Fruit fly (Drosophila melanogaster): ENCODE data around the gene CG5326.
A peak's percentile ranks its signal among the peaks of the same experiment; 100 is the strongest.

Gene CG5326

dm6 chr3R:22522042-22522441 lies 17.7 kb downstream of the CG5326 start:
- TF ChIP-seq CG11617 (GFP tag; optimal IDR thresholded peaks at IDR 0.05) (no peak), kay (GFP tag; ENCODE audit: borderline replicate concordance) (no peak), tj (GFP tag; optimal IDR thresholded peaks at IDR 0.05) (no peak), Crg-1 (GFP tag; optimal IDR thresholded peaks at IDR 0.05) (no peak), ovo (GFP tag; optimal IDR thresholded peaks at IDR 0.05) (no peak), cic (GFP tag; optimal IDR thresholded peaks at IDR 0.05) (no peak), cnc (optimal IDR thresholded peaks at IDR 0.05) (no peak), CG1620 (GFP tag; optimal IDR thresholded peaks at IDR 0.05) (no peak), toe (GFP tag; optimal IDR thresholded peaks at IDR 0.05) (no peak), CG7045 (GFP tag; optimal IDR thresholded peaks at IDR 0.05) (no peak), Clk (GFP tag; optimal IDR thresholded peaks at IDR 0.05) (no peak), CG12768 (GFP tag; optimal IDR thresholded peaks at IDR 0.05) (no peak), bab1 (GFP tag; optimal IDR thresholded peaks at IDR 0.05) (no peak), CG33017 (tag; optimal IDR thresholded peaks at IDR 0.05) (no peak), Mnt (GFP tag; optimal IDR thresholded peaks at IDR 0.05) (no peak), CG14711 (tag; optimal IDR thresholded peaks at IDR 0.05) (no peak), Hr96 (GFP tag; optimal IDR thresholded peaks at IDR 0.05) (no peak), pad (GFP tag; optimal IDR thresholded peaks at IDR 0.05) (no peak), CG5204 (GFP tag; optimal IDR thresholded peaks at IDR 0.05) (no peak), CG7101 (tag; optimal IDR thresholded peaks at IDR 0.05) (no peak)

dm6 chr3R:22520481-22520880 lies 19.2 kb downstream of the CG5326 start:
- TF ChIP-seq CG7045 (GFP tag; optimal IDR thresholded peaks at IDR 0.05), result no peak
- no peak for TF ChIP-seq tj (GFP tag; optimal IDR thresholded peaks at IDR 0.05)
- no peak for TF ChIP-seq kay (GFP tag; ENCODE audit: borderline replicate concordance)
- no peak for TF ChIP-seq Mnt (GFP tag; optimal IDR thresholded peaks at IDR 0.05)
- no peak for TF ChIP-seq toe (GFP tag; optimal IDR thresholded peaks at IDR 0.05)
- TF ChIP-seq cic (GFP tag; optimal IDR thresholded peaks at IDR 0.05), result no peak
- TF ChIP-seq bab1 (GFP tag; optimal IDR thresholded peaks at IDR 0.05), result no peak
- no peak for TF ChIP-seq ovo (GFP tag; optimal IDR thresholded peaks at IDR 0.05)
- TF ChIP-seq CG14711 (tag; optimal IDR thresholded peaks at IDR 0.05), result no peak
- TF ChIP-seq Hr96 (GFP tag; optimal IDR thresholded peaks at IDR 0.05), result no peak
- TF ChIP-seq cnc (optimal IDR thresholded peaks at IDR 0.05), result no peak
- TF ChIP-seq Clk (GFP tag; optimal IDR thresholded peaks at IDR 0.05), result no peak
- TF ChIP-seq CG1620 (GFP tag; optimal IDR thresholded peaks at IDR 0.05), result no peak
- no peak for TF ChIP-seq Crg-1 (GFP tag; optimal IDR thresholded peaks at IDR 0.05)
- no peak for TF ChIP-seq CG12768 (GFP tag; optimal IDR thresholded peaks at IDR 0.05)
- no peak for TF ChIP-seq CG7101 (tag; optimal IDR thresholded peaks at IDR 0.05)
- TF ChIP-seq pad (GFP tag; optimal IDR thresholded peaks at IDR 0.05), result no peak

DNA sequence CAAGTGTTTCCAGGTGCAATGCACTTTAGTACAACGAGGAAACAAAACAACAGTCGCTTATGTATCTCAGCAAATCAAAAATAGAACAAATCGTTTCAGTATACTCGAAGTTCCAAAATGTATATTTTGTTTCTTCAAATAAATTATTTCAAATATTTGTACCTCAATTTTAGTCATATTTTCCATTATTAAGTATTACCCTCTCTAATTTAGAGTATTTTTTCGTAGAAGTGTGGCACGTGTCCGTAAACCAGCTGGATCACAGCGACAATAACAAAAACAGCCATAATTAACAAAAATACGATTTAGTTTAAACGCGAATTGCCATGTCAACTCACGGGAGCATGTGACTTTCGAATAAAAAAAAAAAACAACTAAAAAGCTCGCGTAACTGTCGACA lies 21.0 kb downstream of the CG5326 start:
- TF ChIP-seq kay (GFP tag; ENCODE audit: borderline replicate concordance) (peak; percentile 95), CG1620 (GFP tag; optimal IDR thresholded peaks at IDR 0.05) (no peak)

dm6 chr3R:22518285-22518684 lies 21.4 kb downstream of the CG5326 start:
- no peak for TF ChIP-seq toe (GFP tag; optimal IDR thresholded peaks at IDR 0.05)
- TF ChIP-seq Crg-1 (GFP tag; optimal IDR thresholded peaks at IDR 0.05), result peak; percentile 62
- TF ChIP-seq CG7045 (GFP tag; optimal IDR thresholded peaks at IDR 0.05), result peak; percentile 65
- peak; percentile 44 for TF ChIP-seq CG11617 (GFP tag; optimal IDR thresholded peaks at IDR 0.05)
- no peak for TF ChIP-seq bab1 (GFP tag; optimal IDR thresholded peaks at IDR 0.05)
- TF ChIP-seq CG33017 (tag; optimal IDR thresholded peaks at IDR 0.05), result peak; percentile 32
- TF ChIP-seq CG1620 (GFP tag; optimal IDR thresholded peaks at IDR 0.05), result peak; percentile 42
- TF ChIP-seq ovo (GFP tag; optimal IDR thresholded peaks at IDR 0.05), result no peak
- peak; percentile 25 for TF ChIP-seq pad (GFP tag; optimal IDR thresholded peaks at IDR 0.05)
- TF ChIP-seq CG5204 (GFP tag; optimal IDR thresholded peaks at IDR 0.05), result peak; percentile 6
- no peak for TF ChIP-seq Hr96 (GFP tag; optimal IDR thresholded peaks at IDR 0.05)
- TF ChIP-seq CG14711 (tag; optimal IDR thresholded peaks at IDR 0.05), result no peak
- peak; percentile 58 for TF ChIP-seq cic (GFP tag; optimal IDR thresholded peaks at IDR 0.05)
- TF ChIP-seq Clk (GFP tag; optimal IDR thresholded peaks at IDR 0.05), result no peak
- peak; percentile 20 for TF ChIP-seq Mnt (GFP tag; optimal IDR thresholded peaks at IDR 0.05)
- peak; percentile 50 for TF ChIP-seq CG12768 (GFP tag; optimal IDR thresholded peaks at IDR 0.05)
- peak; percentile 18 for TF ChIP-seq tj (GFP tag; optimal IDR thresholded peaks at IDR 0.05)
- peak; percentile 54 for TF ChIP-seq CG7101 (tag; optimal IDR thresholded peaks at IDR 0.05)
- no peak for TF ChIP-seq kay (GFP tag; ENCODE audit: borderline replicate concordance)
- no peak for TF ChIP-seq cnc (optimal IDR thresholded peaks at IDR 0.05)

DNA sequence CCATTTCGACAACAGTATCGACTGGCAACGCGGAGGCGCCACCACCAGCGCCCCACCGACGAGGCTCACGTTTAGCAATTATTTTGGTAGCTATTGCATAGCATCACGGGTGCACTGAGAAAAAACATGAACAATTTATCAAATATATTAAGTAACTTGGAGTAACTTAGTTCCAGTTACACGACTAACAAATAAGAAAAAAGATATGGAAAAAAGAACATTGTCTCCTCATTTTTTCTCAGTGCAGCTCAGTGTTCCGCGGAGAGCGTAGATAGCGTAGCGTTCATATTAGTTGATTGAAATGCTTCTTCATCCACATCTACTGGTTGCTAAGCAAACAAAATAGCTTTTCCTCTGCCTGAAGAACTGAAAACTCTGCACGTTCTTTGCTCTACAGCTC lies 24.3 kb downstream of the CG5326 start:
- TF ChIP-seq cic (GFP tag; optimal IDR thresholded peaks at IDR 0.05) (no peak), cnc (optimal IDR thresholded peaks at IDR 0.05) (no peak), CG11617 (GFP tag; optimal IDR thresholded peaks at IDR 0.05) (no peak), Clk (GFP tag; optimal IDR thresholded peaks at IDR 0.05) (no peak), Crg-1 (GFP tag; optimal IDR thresholded peaks at IDR 0.05) (no peak), kay (GFP tag; ENCODE audit: borderline replicate concordance) (peak; percentile 2), pad (GFP tag; optimal IDR thresholded peaks at IDR 0.05) (no peak), CG7045 (GFP tag; optimal IDR thresholded peaks at IDR 0.05) (no peak), Mnt (GFP tag; optimal IDR thresholded peaks at IDR 0.05) (no peak)

- no peak for TF ChIP-seq CG7045 (GFP tag; optimal IDR thresholded peaks at IDR 0.05)
- no peak for TF ChIP-seq tj (GFP tag; optimal IDR thresholded peaks at IDR 0.05)
- no peak for TF ChIP-seq CG33017 (tag; optimal IDR thresholded peaks at IDR 0.05)
- no peak for TF ChIP-seq toe (GFP tag; optimal IDR thresholded peaks at IDR 0.05)
- no peak for TF ChIP-seq Mnt (GFP tag; optimal IDR thresholded peaks at IDR 0.05)
- TF ChIP-seq cnc (optimal IDR thresholded peaks at IDR 0.05), result no peak
- TF ChIP-seq CG1620 (GFP tag; optimal IDR thresholded peaks at IDR 0.05), result no peak
- TF ChIP-seq CG12768 (GFP tag; optimal IDR thresholded peaks at IDR 0.05), result no peak
- TF ChIP-seq CG7101 (tag; optimal IDR thresholded peaks at IDR 0.05), result no peak
- no peak for TF ChIP-seq CG5204 (GFP tag; optimal IDR thresholded peaks at IDR 0.05)
- TF ChIP-seq Crg-1 (GFP tag; optimal IDR thresholded peaks at IDR 0.05), result no peak
- TF ChIP-seq cic (GFP tag; optimal IDR thresholded peaks at IDR 0.05), result no peak
- TF ChIP-seq CG14711 (tag; optimal IDR thresholded peaks at IDR 0.05), result no peak
- TF ChIP-seq ovo (GFP tag; optimal IDR thresholded peaks at IDR 0.05), result no peak
These were observed 36.1 kb downstream of the CG5326 start for dm6 chr3R:22503630-22504029.
